Worm (Caenorhabditis elegans) whole organism, L2 larva: ENCODE measurements around the gene eral-1.

Experiments
- C34F6.9 ChIP-seq: fragments of 150-350 bp; optimal IDR thresholded peaks from 2 replicates; lab custom pipeline; 2014; ENCODE audit warnings: missing biosample characterization, missing genetic modification characterization
- F13H6.1 ChIP-seq: sonication (generic microtip); optimal IDR thresholded peaks from 2 replicates; lab custom pipeline; 2016; ENCODE audit warnings: missing genetic modification characterization, missing compliant biosample characterization
- R02D3.7 ChIP-seq: fragments of 150-350 bp; optimal IDR thresholded peaks from 2 replicates; lab custom pipeline; 2014; ENCODE audit warnings: missing biosample characterization, missing genetic modification characterization
- Y55F3AM.14 ChIP-seq: fragments of 200-800 bp; sonication (Bioruptor generic); optimal IDR thresholded peaks from 2 replicates; lab custom pipeline; 2018; ENCODE audit warnings: mild to moderate bottlenecking, missing genetic modification characterization, missing compliant biosample characterization
- ZK546.5 ChIP-seq: sonication (generic microtip); optimal IDR thresholded peaks from 2 replicates; lab custom pipeline; 2017; ENCODE audit warnings: missing biosample characterization, missing genetic modification characterization
- ama-1 ChIP-seq: fragments of 150-350 bp; optimal IDR thresholded peaks from 2 replicates; lab custom pipeline; 2018; ENCODE audit warnings: inconsistent platforms
- blmp-1 ChIP-seq: sonication (generic microtip); optimal IDR thresholded peaks from 2 replicates; lab custom pipeline; 2017; ENCODE audit warnings: missing genetic modification characterization, mild to moderate bottlenecking, missing compliant biosample characterization, antibody characterized with exemption, moderate library complexity; ENCODE audit not compliant: insufficient read depth
- ceh-16 ChIP-seq: fragments of 150-350 bp; optimal IDR thresholded peaks from 2 replicates; lab custom pipeline; 2014; ENCODE audit warnings: missing biosample characterization, missing genetic modification characterization
- ceh-82 ChIP-seq: fragments of 150-350 bp; optimal IDR thresholded peaks from 2 replicates; lab custom pipeline; 2014; ENCODE audit warnings: missing biosample characterization, missing genetic modification characterization
- crh-2 ChIP-seq: sonication (generic microtip); optimal IDR thresholded peaks from 2 replicates; lab custom pipeline; 2017; ENCODE audit warnings: missing biosample characterization, missing genetic modification characterization
- dmd-4 ChIP-seq: sonication (generic microtip); optimal IDR thresholded peaks from 2 replicates; lab custom pipeline; 2017; ENCODE audit warnings: missing biosample characterization, missing genetic modification characterization
- egl-27 ChIP-seq: sonication (generic microtip); optimal IDR thresholded peaks from 3 replicates; lab custom pipeline; 2017; ENCODE audit warnings: missing biosample characterization, missing genetic modification reagents, missing genetic modification characterization
- elt-1 ChIP-seq: fragments of 150-350 bp; optimal IDR thresholded peaks from 2 replicates; lab custom pipeline; 2014; ENCODE audit warnings: missing biosample characterization, missing genetic modification characterization
- gmeb-1 ChIP-seq: fragments of 150-350 bp; optimal IDR thresholded peaks from 2 replicates; lab custom pipeline; 2014; ENCODE audit warnings: missing biosample characterization, missing genetic modification characterization
- lin-11 ChIP-seq: fragments of 150-350 bp; sonication (generic microtip); optimal IDR thresholded peaks from 2 replicates; lab custom pipeline; 2014; ENCODE audit warnings: missing biosample characterization, missing genetic modification characterization, inconsistent platforms, mixed read lengths
- mbf-1 ChIP-seq: sonication (generic microtip); optimal IDR thresholded peaks from 2 replicates; lab custom pipeline; 2017; ENCODE audit warnings: missing biosample characterization, missing genetic modification characterization
- mdl-1 ChIP-seq, 2 experiments: fragments of 150-350 bp in 1 of 2; sonication (generic microtip) in 1 of 2; optimal IDR thresholded peaks; 2 replicates each; lab custom pipeline; 2017; ENCODE audit warnings: missing biosample characterization in 2 of 2, missing genetic modification characterization in 2 of 2
- nhr-10 ChIP-seq: sonication (generic microtip); optimal IDR thresholded peaks from 2 replicates; lab custom pipeline; 2017; ENCODE audit warnings: missing biosample characterization, missing genetic modification characterization
- nhr-11 ChIP-seq: fragments of 150-350 bp; optimal IDR thresholded peaks from 2 replicates; lab custom pipeline; 2014; ENCODE audit warnings: missing biosample characterization, missing genetic modification characterization
- nhr-12 ChIP-seq: fragments of 150-350 bp; optimal IDR thresholded peaks from 2 replicates; lab custom pipeline; 2014; ENCODE audit warnings: missing biosample characterization, missing genetic modification characterization
- nhr-129 ChIP-seq: fragments of 150-350 bp; optimal IDR thresholded peaks from 2 replicates; lab custom pipeline; 2014; ENCODE audit warnings: missing biosample characterization, missing genetic modification characterization
- nhr-21 ChIP-seq: fragments of 150-350 bp; optimal IDR thresholded peaks from 2 replicates; lab custom pipeline; 2014; ENCODE audit warnings: missing biosample characterization, missing genetic modification characterization
- nhr-237 ChIP-seq: fragments of 150-350 bp; optimal IDR thresholded peaks from 2 replicates; lab custom pipeline; 2014; ENCODE audit warnings: missing biosample characterization, missing genetic modification characterization
- nhr-6 ChIP-seq: fragments of 150-350 bp; optimal IDR thresholded peaks from 2 replicates; lab custom pipeline; 2014; ENCODE audit warnings: missing biosample characterization, missing genetic modification characterization
- nhr-77 ChIP-seq: fragments of 150-350 bp; optimal IDR thresholded peaks from 2 replicates; lab custom pipeline; 2014; ENCODE audit warnings: missing biosample characterization, missing genetic modification characterization
- peb-1 ChIP-seq: fragments of 150-350 bp; optimal IDR thresholded peaks from 2 replicates; lab custom pipeline; 2014; ENCODE audit warnings: missing biosample characterization, missing genetic modification characterization
- sem-4 ChIP-seq: fragments of 150-350 bp; optimal IDR thresholded peaks from 2 replicates; lab custom pipeline; 2014; ENCODE audit warnings: missing biosample characterization, missing genetic modification reagents, missing genetic modification characterization
- skn-1 ChIP-seq: sonication (generic microtip); optimal IDR thresholded peaks from 2 replicates; lab custom pipeline; 2017; ENCODE audit warnings: missing biosample characterization, missing genetic modification characterization
- sma-3 ChIP-seq: sonication (generic microtip); optimal IDR thresholded peaks from 2 replicates; lab custom pipeline; 2016; ENCODE audit warnings: missing genetic modification reagents, missing genetic modification characterization, missing compliant biosample characterization
- sma-9 ChIP-seq, 2 experiments: fragments of 150-350 bp in 1 of 2; sonication (generic microtip) in 1 of 2; optimal IDR thresholded peaks; 2 replicates each; lab custom pipeline; 2014 to 2016; ENCODE audit warnings: missing genetic modification characterization in 2 of 2, mild to moderate bottlenecking in 1 of 2, missing biosample characterization in 1 of 2, missing compliant biosample characterization in 1 of 2, missing genetic modification reagents in 1 of 2, moderate library complexity in 1 of 2
- snpc-4 ChIP-seq: fragments of 150-350 bp; optimal IDR thresholded peaks from 2 replicates; lab custom pipeline; 2014; ENCODE audit warnings: missing biosample characterization, missing genetic modification characterization
- unc-39 ChIP-seq: fragments of 150-350 bp; optimal IDR thresholded peaks from 2 replicates; lab custom pipeline; 2014; ENCODE audit warnings: missing biosample characterization, missing genetic modification characterization
- unc-55 ChIP-seq: fragments of 150-350 bp; sonication (generic microtip); optimal IDR thresholded peaks from 3 replicates; lab custom pipeline; 2014; ENCODE audit warnings: missing biosample characterization, missing genetic modification reagents, missing genetic modification characterization
- unc-62 ChIP-seq: fragments of 150-350 bp; optimal IDR thresholded peaks from 2 replicates; lab custom pipeline; 2014; ENCODE audit warnings: missing biosample characterization, missing genetic modification reagents, missing genetic modification characterization
- zag-1 ChIP-seq: fragments of 150-350 bp; optimal IDR thresholded peaks from 2 replicates; lab custom pipeline; 2014; ENCODE audit warnings: missing biosample characterization, missing genetic modification characterization
- ztf-11 ChIP-seq: sonication (generic microtip); optimal IDR thresholded peaks from 2 replicates; lab custom pipeline; 2017; ENCODE audit warnings: missing biosample characterization, missing genetic modification characterization

The eral-1 gene

ce11 chrII:9551536-9551935 is 38.0 kb downstream of the eral-1 start, which contains the start of gene F35H8.12:
Gene F35H8.12, plus strand, starts transcription at chrII:9551836.
- TF ChIP-seq nhr-21 (tag; lab: Kevin White, UChicago) (no peak), ZK546.5 (tag; lab: Kevin White, UChicago) (no peak), unc-62 (GFP tag; lab: Kevin White, UChicago) (no peak), sem-4 (tag; lab: Kevin White, UChicago) (no peak), R02D3.7 (tag; lab: Kevin White, UChicago) (no peak), nhr-129 (no peak), dmd-4 (tag; lab: Kevin White, UChicago) (no peak), sma-3 (GFP tag; lab: Kevin White, UChicago) (no peak), gmeb-1 (no peak), nhr-12 (tag; lab: Kevin White, UChicago) (no peak), ztf-11 (tag; lab: Kevin White, UChicago) (no peak), zag-1 (tag; lab: Kevin White, UChicago) (no peak), ama-1 (no peak), nhr-11 (no peak)

DNA sequence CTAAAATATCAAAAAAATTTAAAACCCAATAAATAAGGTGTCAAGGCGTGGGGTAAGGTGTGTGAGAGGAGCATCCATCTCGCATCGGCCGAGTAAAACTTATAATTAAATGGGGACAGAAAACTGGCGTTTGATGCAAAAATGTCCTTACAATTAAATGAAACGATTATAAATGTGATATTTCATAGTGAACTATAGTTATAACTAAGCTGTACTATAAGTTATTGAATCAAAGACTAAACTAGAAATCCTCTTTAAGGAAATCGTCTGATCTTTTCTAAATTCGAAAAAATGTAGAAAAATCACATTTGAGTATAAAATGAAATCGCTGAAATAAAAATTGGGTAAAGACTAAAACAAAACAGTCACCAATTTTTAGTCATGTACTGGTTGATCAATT is 38.8 kb downstream of the eral-1 start, which contains the start of gene sra-6:
TSS of gene sra-6 (minus strand) at position 101 of the 400 bp plus-strand sequence.
- no peak for TF ChIP-seq nhr-11
- no peak for TF ChIP-seq mbf-1 (tag; lab: Kevin White, UChicago)
- TF ChIP-seq nhr-77 (tag; lab: Kevin White, UChicago), result no peak
- TF ChIP-seq blmp-1 (tag; lab: Kevin White, UChicago), result no peak
- TF ChIP-seq Y55F3AM.14 (GFP tag; lab: Kevin White, UChicago), result no peak
- TF ChIP-seq snpc-4 (tag; lab: Kevin White, UChicago), result no peak
- no peak for TF ChIP-seq ztf-11 (tag; lab: Kevin White, UChicago)

- TF ChIP-seq unc-39 (tag; lab: Kevin White, UChicago) (no peak), nhr-237 (tag; lab: Kevin White, UChicago) (no peak), F13H6.1 (no peak)
Measured at ce11 chrII:9544386-9544785, 45.2 kb downstream of the eral-1 start, which contains the start of gene sra-7. Gene sra-7, plus strand, starts transcription at chrII:9544686.

ce11 chrII:9542785-9543184 is 46.8 kb downstream of the eral-1 start, which contains the start of gene sra-4:
Gene sra-4, minus strand, starts transcription at chrII:9542885.
- TF ChIP-seq sma-9 (GFP tag; optimal IDR thresholded peaks at IDR 0.05; lab: Kevin White, UChicago), result no peak
- no peak for TF ChIP-seq sma-9 (tag; optimal IDR thresholded peaks at IDR 0.05; lab: Kevin White, UChicago)
- TF ChIP-seq peb-1, result no peak
- TF ChIP-seq mdl-1 (tag; optimal IDR thresholded peaks at IDR 0.05; lab: Kevin White, UChicago), result no peak
- no peak for TF ChIP-seq skn-1
- no peak for TF ChIP-seq mbf-1 (tag; lab: Kevin White, UChicago)
- TF ChIP-seq Y55F3AM.14 (GFP tag; lab: Kevin White, UChicago), result no peak
- no peak for TF ChIP-seq unc-39 (tag; lab: Kevin White, UChicago)
- no peak for TF ChIP-seq gmeb-1
- TF ChIP-seq ceh-82 (tag; lab: Kevin White, UChicago), result no peak
- no peak for TF ChIP-seq elt-1 (tag; lab: Kevin White, UChicago)
- TF ChIP-seq ceh-16, result no peak
- TF ChIP-seq unc-55, result no peak
- TF ChIP-seq F13H6.1, result no peak
- TF ChIP-seq R02D3.7 (tag; lab: Kevin White, UChicago), result no peak
- no peak for TF ChIP-seq egl-27
- no peak for TF ChIP-seq lin-11 (tag; lab: Kevin White, UChicago)
- no peak for TF ChIP-seq dmd-4 (tag; lab: Kevin White, UChicago)
- TF ChIP-seq, all 48 proteins: peak for 0

- no peak for TF ChIP-seq elt-1 (tag; lab: Kevin White, UChicago)
- no peak for TF ChIP-seq unc-55
- no peak for TF ChIP-seq lin-11 (tag; lab: Kevin White, UChicago)
- no peak for TF ChIP-seq dmd-4 (tag; lab: Kevin White, UChicago)
- no peak for TF ChIP-seq nhr-6 (tag; lab: Kevin White, UChicago)
- TF ChIP-seq nhr-129, result no peak
- no peak for TF ChIP-seq gmeb-1
- TF ChIP-seq C34F6.9 (tag; lab: Kevin White, UChicago), result no peak
- TF ChIP-seq nhr-10 (tag; lab: Kevin White, UChicago), result no peak
- TF ChIP-seq snpc-4 (tag; lab: Kevin White, UChicago), result no peak
- no peak for TF ChIP-seq crh-2 (tag; lab: Kevin White, UChicago)
Measured at ce11 chrII:9540723-9541122, 48.8 kb downstream of the eral-1 start, which contains the start of gene sra-3. Gene sra-3, minus strand, starts transcription at chrII:9540823.
